Worm (Caenorhabditis elegans) whole organism, midembryonic: ENCODE data around the gene Y59E9AL.4.

Source experiments
- T22C8.4 ChIP-seq: fragments of 200-800 bp; sonication (Bioruptor generic); IDR thresholded peaks from 2 replicates; pipeline ENCODE4 v1.3.6; 2022; ENCODE audit warnings: missing genetic modification characterization, missing compliant biosample characterization
- flt-1 ChIP-seq: fragments of 200-800 bp; sonication (Bioruptor generic); IDR thresholded peaks from 2 replicates; pipeline ENCODE4 v1.3.6; 2022; ENCODE audit warnings: missing genetic modification characterization, missing compliant biosample characterization
- klf-2 ChIP-seq: fragments of 200-800 bp; sonication (Bioruptor generic); conservative IDR thresholded peaks from 2 replicates; pipeline ENCODE4 v1.3.6; 2022; ENCODE audit warnings: missing genetic modification reagents, missing genetic modification characterization, missing compliant biosample characterization
- med-1 ChIP-seq: sonication (generic microtip); optimal IDR thresholded peaks from 2 replicates; lab custom pipeline; 2017; ENCODE audit warnings: missing genetic modification characterization, mild to moderate bottlenecking, missing compliant biosample characterization, antibody characterized with exemption, missing genetic modification reagents; ENCODE audit not compliant: insufficient read depth
- ref-1 ChIP-seq: fragments of 200-800 bp; sonication (Bioruptor generic); conservative IDR thresholded peaks from 2 replicates; pipeline ENCODE4 v1.3.6; 2022; ENCODE audit warnings: missing genetic modification reagents, missing genetic modification characterization, missing compliant biosample characterization
- tab-1 ChIP-seq: fragments of 200-800 bp; sonication (Bioruptor generic); IDR thresholded peaks from 2 replicates; pipeline ENCODE4 v1.3.6; 2022; ENCODE audit warnings: missing genetic modification characterization, missing compliant biosample characterization
- ztf-23 ChIP-seq: fragments of 200-800 bp; sonication (Bioruptor generic); IDR thresholded peaks from 2 replicates; pipeline ENCODE4 v1.3.6; 2022; ENCODE audit warnings: missing genetic modification reagents, missing genetic modification characterization, missing compliant biosample characterization

ce11 chrIV:5204573-5204972, 10.4 kb downstream of the Y59E9AL.4 start, which contains the start of gene tni-4:
- TF ChIP-seq flt-1 (GFP tag; lab: Robert Waterston, UW) (no peak), klf-2 (no peak), ref-1 (GFP tag; lab: Robert Waterston, UW) (no peak), tab-1 (GFP tag; lab: Robert Waterston, UW) (no peak), T22C8.4 (GFP tag; lab: Robert Waterston, UW) (no peak), med-1 (GFP tag; lab: Kevin White, UChicago) (no peak), ztf-23 (no peak)
